Fruit fly (Drosophila melanogaster) whole organism, prepupa: ENCODE results near the gene CNMa.

Experiments
- CG6792 ChIP-seq: fragments of 200-800 bp; sonication (Bioruptor generic); optimal IDR thresholded peaks from 3 replicates; lab custom pipeline; 2016; ENCODE audit warnings: missing biosample characterization, missing genetic modification characterization
- Eip75B ChIP-seq: fragments of 200-800 bp; sonication (Bioruptor generic); optimal IDR thresholded peaks from 3 replicates; lab custom pipeline; 2016; ENCODE audit warnings: missing biosample characterization, missing genetic modification characterization
- Hr39 ChIP-seq: fragments of 200-800 bp; sonication (Bioruptor generic); optimal IDR thresholded peaks from 2 replicates; lab custom pipeline; 2016; ENCODE audit warnings: missing biosample characterization, missing genetic modification characterization
- Hr4 ChIP-seq: fragments of 200-800 bp; sonication (Bioruptor generic); optimal IDR thresholded peaks from 3 replicates; lab custom pipeline; 2016; ENCODE audit warnings: missing biosample characterization, missing genetic modification characterization
- Lpt ChIP-seq: fragments of 200-800 bp; sonication (Bioruptor generic); optimal IDR thresholded peaks from 3 replicates; lab custom pipeline; 2016; ENCODE audit warnings: missing biosample characterization, missing genetic modification characterization
- Sox102F ChIP-seq: fragments of 200-800 bp; sonication (Bioruptor generic); optimal IDR thresholded peaks from 2 replicates; lab custom pipeline; 2016; ENCODE audit warnings: missing biosample characterization, mild to moderate bottlenecking, missing genetic modification characterization
- Sox14 ChIP-seq: fragments of 200-800 bp; sonication (Bioruptor generic); optimal IDR thresholded peaks from 3 replicates; lab custom pipeline; 2016; ENCODE audit warnings: missing biosample characterization, missing genetic modification characterization
- eg ChIP-seq: fragments of 200-800 bp; sonication (Bioruptor generic); IDR thresholded peaks from 3 replicates; pipeline ENCODE4 v1.3.6; 2022; ENCODE audit warnings: missing biosample characterization, missing genetic modification characterization
- ss ChIP-seq, 2 experiments: fragments of 200-800 bp; sonication (Bioruptor generic); optimal IDR thresholded peaks; 2 replicates in 1 of 2; 3 replicates in 1 of 2; lab custom pipeline; 2017 to 2018; ENCODE audit warnings: mild to moderate bottlenecking in 2 of 2, missing biosample characterization in 2 of 2, missing genetic modification characterization in 2 of 2, moderate library complexity in 1 of 2

DNA sequence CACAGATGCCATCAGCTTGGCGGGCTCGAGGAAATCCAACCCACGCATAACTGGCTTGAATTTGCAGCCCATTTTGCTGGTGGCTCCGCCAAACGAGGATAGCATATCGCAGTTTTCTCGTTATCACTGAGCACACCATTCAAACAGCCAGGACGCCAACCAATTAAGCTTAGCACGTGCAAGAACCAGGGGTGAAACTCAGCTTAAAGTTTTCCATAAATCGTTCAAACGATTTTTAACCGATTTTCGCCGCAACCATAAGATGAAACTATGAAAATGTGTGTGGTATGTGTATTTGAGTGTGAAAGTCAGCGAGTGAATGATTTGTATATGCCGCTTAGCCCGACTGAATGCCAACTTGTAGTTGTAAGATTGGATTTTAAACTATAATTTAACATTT lies 35.5 kb upstream of the CNMa start:
- TF ChIP-seq Sox14 (GFP tag; lab: Kevin White, UChicago) (no peak), CG6792 (GFP tag; lab: Kevin White, UChicago) (no peak), Sox102F (GFP tag; lab: Kevin White, UChicago) (no peak), Hr39 (no peak), Hr4 (no peak), Eip75B (GFP tag; lab: Kevin White, UChicago) (no peak), Lpt (GFP tag; lab: Kevin White, UChicago) (no peak), ss (GFP tag; optimal IDR thresholded peaks at IDR 0.05; lab: Kevin White, UChicago) (no peak), eg (GFP tag; lab: Robert Waterston, UW) (no peak)
